Worm (Caenorhabditis elegans) whole organism, L3 larva: ENCODE measurements around the gene str-206.

Experiments
- R02D3.7 ChIP-seq: fragments of 150-350 bp; optimal IDR thresholded peaks from 2 replicates; lab custom pipeline; 2014; ENCODE audit warnings: missing biosample characterization, missing genetic modification characterization
- ZK546.5 ChIP-seq: sonication (generic microtip); optimal IDR thresholded peaks from 2 replicates; lab custom pipeline; 2017; ENCODE audit warnings: missing biosample characterization, missing genetic modification characterization
- aly-2 ChIP-seq: fragments of 150-350 bp; optimal IDR thresholded peaks from 2 replicates; lab custom pipeline; 2014; ENCODE audit warnings: missing biosample characterization, missing genetic modification characterization
- ama-1 ChIP-seq: fragments of 150-350 bp; optimal IDR thresholded peaks from 2 replicates; lab custom pipeline; 2018
- ceh-16 ChIP-seq: sonication (generic microtip); optimal IDR thresholded peaks from 2 replicates; lab custom pipeline; 2017; ENCODE audit warnings: missing biosample characterization, missing genetic modification characterization
- ceh-28 ChIP-seq: fragments of 150-350 bp; optimal IDR thresholded peaks from 2 replicates; lab custom pipeline; 2014; ENCODE audit warnings: missing biosample characterization, missing genetic modification reagents, missing genetic modification characterization
- ceh-82 ChIP-seq: fragments of 150-350 bp; optimal IDR thresholded peaks from 2 replicates; lab custom pipeline; 2014; ENCODE audit warnings: missing biosample characterization, missing genetic modification characterization
- ceh-9 ChIP-seq: sonication (generic microtip); optimal IDR thresholded peaks from 2 replicates; lab custom pipeline; 2018; ENCODE audit warnings: missing biosample characterization, missing genetic modification characterization
- daf-12 ChIP-seq: fragments of 150-350 bp; optimal IDR thresholded peaks from 2 replicates; lab custom pipeline; 2014; ENCODE audit warnings: missing biosample characterization, missing genetic modification reagents, missing genetic modification characterization
- egl-27 ChIP-seq: sonication (generic microtip); optimal IDR thresholded peaks from 4 replicates; lab custom pipeline; 2017; ENCODE audit warnings: missing biosample characterization, missing genetic modification reagents, missing genetic modification characterization
- egl-5 ChIP-seq: fragments of 150-350 bp; optimal IDR thresholded peaks from 2 replicates; lab custom pipeline; 2017; ENCODE audit warnings: missing biosample characterization, missing genetic modification reagents, missing genetic modification characterization, inconsistent platforms
- elt-1 ChIP-seq: fragments of 150-350 bp; optimal IDR thresholded peaks from 2 replicates; lab custom pipeline; 2014; ENCODE audit warnings: missing biosample characterization, missing genetic modification characterization
- elt-2 ChIP-seq: sonication (generic microtip); optimal IDR thresholded peaks from 2 replicates; lab custom pipeline; 2016; ENCODE audit warnings: missing genetic modification reagents, mild to moderate bottlenecking, missing genetic modification characterization, missing compliant biosample characterization
- elt-3 ChIP-seq, 3 experiments: fragments of 150-350 bp in 1 of 3; sonication (generic microtip) in 2 of 3; optimal IDR thresholded peaks; 2 replicates in 2 of 3; 4 replicates in 1 of 3; lab custom pipeline; 2014 to 2017; ENCODE audit warnings: missing biosample characterization in 3 of 3, missing genetic modification characterization in 3 of 3
- eor-1 ChIP-seq, 2 experiments: fragments of 150-350 bp; optimal IDR thresholded peaks; 2 replicates each; lab custom pipeline; 2014 to 2018; ENCODE audit warnings: missing biosample characterization in 2 of 2, missing genetic modification characterization in 2 of 2
- fkh-10 ChIP-seq: sonication (generic microtip); optimal IDR thresholded peaks from 2 replicates; lab custom pipeline; 2017; ENCODE audit warnings: missing biosample characterization, missing genetic modification reagents, missing genetic modification characterization
- fkh-2 ChIP-seq: fragments of 150-350 bp; optimal IDR thresholded peaks from 2 replicates; lab custom pipeline; 2014; ENCODE audit warnings: missing biosample characterization, missing genetic modification reagents, missing genetic modification characterization
- fos-1 ChIP-seq: fragments of 150-350 bp; optimal IDR thresholded peaks from 2 replicates; lab custom pipeline; 2014; ENCODE audit warnings: missing biosample characterization, missing genetic modification characterization
- hmg-11 ChIP-seq: sonication (generic microtip); optimal IDR thresholded peaks from 2 replicates; lab custom pipeline; 2016; ENCODE audit warnings: missing genetic modification characterization, missing compliant biosample characterization
- jun-1 ChIP-seq: fragments of 150-350 bp; optimal IDR thresholded peaks from 2 replicates; lab custom pipeline; 2014; ENCODE audit warnings: missing biosample characterization, missing genetic modification reagents, missing genetic modification characterization
- lin-15B ChIP-seq: fragments of 150-350 bp; optimal IDR thresholded peaks from 2 replicates; lab custom pipeline; 2014; ENCODE audit warnings: missing biosample characterization, missing genetic modification characterization
- lin-39 ChIP-seq: fragments of 150-350 bp; optimal IDR thresholded peaks from 2 replicates; lab custom pipeline; 2018; ENCODE audit warnings: missing biosample characterization, missing genetic modification reagents, missing genetic modification characterization
- lsy-12 ChIP-seq: sonication (generic microtip); optimal IDR thresholded peaks from 2 replicates; lab custom pipeline; 2016; ENCODE audit warnings: mild to moderate bottlenecking, missing genetic modification characterization, missing compliant biosample characterization
- mdl-1 ChIP-seq: fragments of 150-350 bp; optimal IDR thresholded peaks from 2 replicates; lab custom pipeline; 2014; ENCODE audit warnings: missing biosample characterization, missing genetic modification characterization
- mml-1 ChIP-seq: fragments of 150-350 bp; sonication (generic microtip); optimal IDR thresholded peaks from 3 replicates; lab custom pipeline; 2014; ENCODE audit warnings: missing biosample characterization, missing genetic modification characterization
- nfya-1 ChIP-seq: sonication (generic microtip); optimal IDR thresholded peaks from 2 replicates; lab custom pipeline; 2017; ENCODE audit warnings: missing genetic modification characterization, mild to moderate bottlenecking, missing compliant biosample characterization, antibody characterized with exemption, moderate library complexity; ENCODE audit not compliant: insufficient read depth
- nhr-11 ChIP-seq: fragments of 150-350 bp; optimal IDR thresholded peaks from 2 replicates; lab custom pipeline; 2014; ENCODE audit warnings: missing biosample characterization, missing genetic modification characterization
- nhr-12 ChIP-seq: fragments of 150-350 bp; optimal IDR thresholded peaks from 2 replicates; lab custom pipeline; 2014; ENCODE audit warnings: missing biosample characterization, missing genetic modification characterization
- nhr-23 ChIP-seq: fragments of 150-350 bp; optimal IDR thresholded peaks from 2 replicates; lab custom pipeline; 2014; ENCODE audit warnings: missing biosample characterization, missing genetic modification reagents, missing genetic modification characterization
- nhr-237 ChIP-seq: fragments of 150-350 bp; optimal IDR thresholded peaks from 2 replicates; lab custom pipeline; 2014; ENCODE audit warnings: missing biosample characterization, missing genetic modification characterization
- nhr-25 ChIP-seq: sonication (generic microtip); optimal IDR thresholded peaks from 2 replicates; lab custom pipeline; 2017; ENCODE audit warnings: missing biosample characterization, missing genetic modification characterization
- nhr-28 ChIP-seq: fragments of 150-350 bp; optimal IDR thresholded peaks from 2 replicates; lab custom pipeline; 2014; ENCODE audit warnings: missing biosample characterization, missing genetic modification characterization
- nhr-43 ChIP-seq: sonication (generic microtip); optimal IDR thresholded peaks from 2 replicates; lab custom pipeline; 2016; ENCODE audit warnings: mild to moderate bottlenecking, missing genetic modification characterization, missing compliant biosample characterization; ENCODE audit not compliant: poor library complexity, severe bottlenecking
- nhr-67 ChIP-seq: fragments of 150-350 bp; optimal IDR thresholded peaks from 2 replicates; lab custom pipeline; 2014; ENCODE audit warnings: missing biosample characterization, missing genetic modification characterization
- nhr-76 ChIP-seq: fragments of 150-350 bp; sonication (generic microtip); optimal IDR thresholded peaks from 5 replicates; lab custom pipeline; 2014; ENCODE audit warnings: missing biosample characterization, missing genetic modification characterization
- nhr-77 ChIP-seq: fragments of 150-350 bp; optimal IDR thresholded peaks from 2 replicates; lab custom pipeline; 2014; ENCODE audit warnings: missing biosample characterization, missing genetic modification characterization
- pha-4 ChIP-seq: fragments of 150-350 bp; optimal IDR thresholded peaks from 2 replicates; lab custom pipeline; 2014; ENCODE audit warnings: missing biosample characterization, missing genetic modification reagents, missing genetic modification characterization
- pqm-1 ChIP-seq: fragments of 150-350 bp; optimal IDR thresholded peaks from 2 replicates; lab custom pipeline; 2017; ENCODE audit warnings: missing biosample characterization, missing genetic modification characterization, inconsistent platforms
- sea-2 ChIP-seq: fragments of 150-350 bp; sonication (generic microtip); optimal IDR thresholded peaks from 4 replicates; lab custom pipeline; 2014; ENCODE audit warnings: missing biosample characterization, missing genetic modification reagents, missing genetic modification characterization
- skn-1 ChIP-seq: fragments of 150-350 bp; optimal IDR thresholded peaks from 2 replicates; lab custom pipeline; 2014; ENCODE audit warnings: missing biosample characterization, missing genetic modification characterization
- snpc-4 ChIP-seq: fragments of 150-350 bp; optimal IDR thresholded peaks from 2 replicates; lab custom pipeline; 2014; ENCODE audit warnings: missing biosample characterization, missing genetic modification characterization
- tbx-2 ChIP-seq: sonication (generic microtip); optimal IDR thresholded peaks from 2 replicates; lab custom pipeline; 2016; ENCODE audit warnings: mild to moderate bottlenecking, missing genetic modification characterization, missing compliant biosample characterization
- unc-39 ChIP-seq: sonication (generic microtip); optimal IDR thresholded peaks from 4 replicates; lab custom pipeline; 2017; ENCODE audit warnings: missing biosample characterization, missing genetic modification characterization
- unc-62 ChIP-seq: fragments of 150-350 bp; sonication (generic microtip); optimal IDR thresholded peaks from 4 replicates; lab custom pipeline; 2014; ENCODE audit warnings: missing biosample characterization, missing genetic modification reagents, missing genetic modification characterization
- zag-1 ChIP-seq: fragments of 150-350 bp; optimal IDR thresholded peaks from 2 replicates; lab custom pipeline; 2014; ENCODE audit warnings: missing biosample characterization, missing genetic modification characterization
- ztf-11 ChIP-seq: fragments of 150-350 bp; optimal IDR thresholded peaks from 2 replicates; lab custom pipeline; 2014; ENCODE audit warnings: missing biosample characterization, missing genetic modification characterization
- ztf-4 ChIP-seq: fragments of 150-350 bp; optimal IDR thresholded peaks from 2 replicates; lab custom pipeline; 2014; ENCODE audit warnings: missing biosample characterization, missing genetic modification characterization

Gene str-206

DNA sequence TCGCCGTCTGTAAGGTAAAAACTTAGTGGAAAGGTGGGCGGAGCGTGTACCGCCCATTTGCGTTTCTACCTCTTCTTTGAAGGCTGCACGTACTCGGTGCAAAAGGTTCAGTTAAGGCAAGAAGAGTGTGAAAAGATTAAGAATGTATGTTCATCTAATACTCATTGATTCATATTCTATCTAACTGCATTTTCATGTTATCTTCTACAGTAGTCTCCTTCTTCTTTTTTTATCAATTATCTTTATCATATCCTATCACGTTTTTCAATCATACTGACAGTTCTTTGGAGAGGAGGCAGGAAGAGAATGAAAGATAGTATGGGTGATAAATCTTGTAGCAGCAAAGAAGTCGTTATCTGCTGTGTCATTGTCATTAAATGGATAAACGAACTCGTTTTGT, 29.5 kb downstream of the str-206 start:
- no peak for TF ChIP-seq lsy-12 (tag; lab: Kevin White, UChicago)
- TF ChIP-seq elt-3 (tag; optimal IDR thresholded peaks at IDR 0.05; lab: Kevin White, UChicago): peak; percentile 45 to 94 (median 89)
- no peak for TF ChIP-seq zag-1 (tag; lab: Kevin White, UChicago)
- no peak for TF ChIP-seq snpc-4
- TF ChIP-seq ceh-16 (tag; lab: Kevin White, UChicago): no peak
- peak; percentile 34 for TF ChIP-seq R02D3.7 (tag; lab: Kevin White, UChicago)
- no peak for TF ChIP-seq fos-1 (tag; lab: Kevin White, UChicago)
- peak; percentile 9 for TF ChIP-seq unc-62 (GFP tag; lab: Kevin White, UChicago)
- peak; percentile 32 for TF ChIP-seq jun-1
- TF ChIP-seq nhr-237 (tag; lab: Kevin White, UChicago): no peak
- TF ChIP-seq lin-39 (tag; lab: Kevin White, UChicago): no peak
- no peak for TF ChIP-seq sea-2 (GFP tag; lab: Kevin White, UChicago)
- TF ChIP-seq fkh-2 (tag; lab: Kevin White, UChicago): no peak
- TF ChIP-seq daf-12 (tag; lab: Kevin White, UChicago): no peak
- no peak for TF ChIP-seq ZK546.5 (tag; lab: Kevin White, UChicago)
- no peak for TF ChIP-seq ama-1 (lab: Kevin White, UChicago)
- no peak for TF ChIP-seq nhr-12
- TF ChIP-seq tbx-2 (tag; lab: Kevin White, UChicago): no peak
- TF ChIP-seq eor-1 (tag; optimal IDR thresholded peaks at IDR 0.05; lab: Kevin White, UChicago): no peak
- no peak for TF ChIP-seq fkh-10 (GFP tag; lab: Kevin White, UChicago)
- TF ChIP-seq pqm-1: peak; percentile 29
- no peak for TF ChIP-seq pha-4
- no peak for TF ChIP-seq nfya-1 (tag; lab: Kevin White, UChicago)
- TF ChIP-seq ceh-82 (tag; lab: Kevin White, UChicago): no peak
- TF ChIP-seq nhr-23 (tag; lab: Kevin White, UChicago): peak; percentile 93
- TF ChIP-seq ztf-11 (tag; lab: Kevin White, UChicago): no peak
- no peak for TF ChIP-seq ztf-4 (tag; lab: Kevin White, UChicago)
- peak; percentile 97 for TF ChIP-seq nhr-43 (tag; lab: Kevin White, UChicago)
- peak; percentile 82 for TF ChIP-seq nhr-25 (tag; lab: Kevin White, UChicago)
- TF ChIP-seq elt-1: no peak
- peak; percentile 50 for TF ChIP-seq ceh-28 (tag; lab: Kevin White, UChicago)
- TF ChIP-seq aly-2 (tag; lab: Kevin White, UChicago): no peak
- no peak for TF ChIP-seq mml-1
- TF ChIP-seq egl-27 (tag; lab: Kevin White, UChicago): no peak
- TF ChIP-seq nhr-77 (tag; lab: Kevin White, UChicago): no peak
- TF ChIP-seq nhr-67 (tag; lab: Kevin White, UChicago): no peak
- no peak for TF ChIP-seq nhr-76 (tag; lab: Kevin White, UChicago)
- no peak for TF ChIP-seq unc-39 (tag; lab: Kevin White, UChicago)
- TF ChIP-seq ceh-9 (tag; lab: Kevin White, UChicago): no peak
- no peak for TF ChIP-seq skn-1
- peak; percentile 79 for TF ChIP-seq elt-2 (tag; lab: Kevin White, UChicago)
- no peak for TF ChIP-seq lin-15B (tag; lab: Kevin White, UChicago)
- TF ChIP-seq mdl-1 (tag; lab: Kevin White, UChicago): peak; percentile 59
- TF ChIP-seq egl-5 (tag; lab: Kevin White, UChicago): no peak
- TF ChIP-seq nhr-28 (tag; lab: Kevin White, UChicago): no peak
- no peak for TF ChIP-seq nhr-11 (tag; lab: Kevin White, UChicago)
- no peak for TF ChIP-seq hmg-11 (tag; lab: Kevin White, UChicago)
